Fruit fly (Drosophila melanogaster) whole organism, embryonic: Measurements from ENCODE around the gene Xe7.

ENCODE experiments used
- Abd-B ChIP-seq: fragments of 200-800 bp; sonication (Bioruptor generic); optimal IDR thresholded peaks from 2 replicates; lab custom pipeline; 2018; ENCODE audit warnings: missing biosample characterization, mild to moderate bottlenecking, missing genetic modification characterization, moderate library complexity
- BtbVII ChIP-seq: fragments of 200-800 bp; sonication (Bioruptor generic); optimal IDR thresholded peaks from 3 replicates; lab custom pipeline; 2017; ENCODE audit warnings: missing biosample characterization, mild to moderate bottlenecking, missing genetic modification characterization
- CG10209 ChIP-seq: fragments of 200-800 bp; sonication (Bioruptor generic); optimal IDR thresholded peaks from 3 replicates; lab custom pipeline; 2017; ENCODE audit warnings: missing biosample characterization, mild to moderate bottlenecking, missing genetic modification characterization, missing genetic modification reagents
- CG10431 ChIP-seq: fragments of 200-800 bp; sonication (Bioruptor generic); optimal IDR thresholded peaks from 3 replicates; lab custom pipeline; 2018; ENCODE audit warnings: missing biosample characterization, mild to moderate bottlenecking, missing genetic modification characterization
- CG11723 ChIP-seq: fragments of 200-800 bp; sonication (Bioruptor generic); optimal IDR thresholded peaks from 2 replicates; lab custom pipeline; 2017; ENCODE audit warnings: missing biosample characterization, mild to moderate bottlenecking, missing genetic modification characterization
- CG12104 ChIP-seq: fragments of 200-800 bp; sonication (Bioruptor generic); optimal IDR thresholded peaks from 3 replicates; lab custom pipeline; 2016; ENCODE audit warnings: missing biosample characterization, missing genetic modification characterization
- CG12299 ChIP-seq: fragments of 200-800 bp; sonication (Bioruptor generic); optimal IDR thresholded peaks from 2 replicates; lab custom pipeline; 2018; ENCODE audit warnings: missing biosample characterization, mild to moderate bottlenecking, missing genetic modification characterization
- CG14860 ChIP-seq: fragments of 200-800 bp; sonication (Bioruptor generic); IDR thresholded peaks from 3 replicates; pipeline ENCODE4 v1.3.6; 2022; ENCODE audit warnings: missing biosample characterization, missing genetic modification characterization; ENCODE audit not compliant: partially characterized antibody
- CG1603 ChIP-seq: fragments of 200-800 bp; sonication (Bioruptor generic); optimal IDR thresholded peaks from 2 replicates; lab custom pipeline; 2019; ENCODE audit warnings: missing biosample characterization, mild to moderate bottlenecking, missing genetic modification characterization, moderate library complexity
- CG17359 ChIP-seq: fragments of 200-800 bp; sonication (Bioruptor generic); optimal IDR thresholded peaks from 3 replicates; lab custom pipeline; 2018; ENCODE audit warnings: missing biosample characterization, mild to moderate bottlenecking, missing genetic modification characterization, moderate library complexity
- CG17361 ChIP-seq: fragments of 200-800 bp; sonication (Bioruptor generic); IDR thresholded peaks from 3 replicates; pipeline ENCODE4 v1.3.6; 2022; ENCODE audit warnings: missing biosample characterization, missing genetic modification characterization
- CG18599 ChIP-seq: fragments of 200-800 bp; sonication (Bioruptor generic); optimal IDR thresholded peaks from 3 replicates; lab custom pipeline; 2017; ENCODE audit warnings: missing biosample characterization, missing genetic modification characterization, mild to moderate bottlenecking, moderate library complexity, missing genetic modification reagents
- CG32772 ChIP-seq: fragments of 200-800 bp; sonication (Bioruptor generic); IDR thresholded peaks from 2 replicates; pipeline ENCODE4 v1.3.6; 2022; ENCODE audit warnings: missing biosample characterization, missing genetic modification characterization
- CG3407 ChIP-seq: fragments of 200-800 bp; sonication (Bioruptor generic); optimal IDR thresholded peaks from 2 replicates; lab custom pipeline; 2018; ENCODE audit warnings: missing biosample characterization, mild to moderate bottlenecking, missing genetic modification characterization
- CG34376 ChIP-seq: fragments of 200-800 bp; sonication (Bioruptor generic); optimal IDR thresholded peaks from 2 replicates; lab custom pipeline; 2018; ENCODE audit warnings: missing biosample characterization, mild to moderate bottlenecking, missing genetic modification characterization
- CG4328 ChIP-seq: fragments of 200-800 bp; sonication (Bioruptor generic); optimal IDR thresholded peaks from 3 replicates; lab custom pipeline; 2017; ENCODE audit warnings: missing biosample characterization, missing genetic modification reagents, missing genetic modification characterization
- CG5953 ChIP-seq: fragments of 200-800 bp; sonication (Bioruptor generic); IDR thresholded peaks from 2 replicates; pipeline ENCODE4 v1.3.6; 2022; ENCODE audit warnings: missing biosample characterization, missing genetic modification characterization
- CG9215 ChIP-seq: fragments of 200-800 bp; sonication (Bioruptor generic); IDR thresholded peaks from 2 replicates; pipeline ENCODE4 v1.3.6; 2022; ENCODE audit warnings: missing biosample characterization, missing genetic modification characterization
- CG9797 ChIP-seq: fragments of 200-800 bp; sonication (Bioruptor generic); optimal IDR thresholded peaks from 3 replicates; lab custom pipeline; 2018; ENCODE audit warnings: missing biosample characterization, mild to moderate bottlenecking, missing genetic modification characterization
- CG9817 ChIP-seq: fragments of 200-800 bp; sonication (Bioruptor generic); optimal IDR thresholded peaks from 2 replicates; lab custom pipeline; 2018; ENCODE audit warnings: missing biosample characterization, mild to moderate bottlenecking, missing genetic modification characterization, moderate library complexity
- Dbx ChIP-seq: fragments of 200-800 bp; sonication (Bioruptor generic); IDR thresholded peaks from 3 replicates; pipeline ENCODE4 v1.3.6; 2022; ENCODE audit warnings: missing biosample characterization, missing genetic modification characterization
- Dip2 ChIP-seq: fragments of 200-800 bp; sonication (Bioruptor generic); IDR thresholded peaks from 2 replicates; pipeline ENCODE4 v1.3.6; 2022; ENCODE audit warnings: missing biosample characterization, missing genetic modification characterization
- Doc3 ChIP-seq: fragments of 200-800 bp; sonication (Bioruptor generic); IDR thresholded peaks from 3 replicates; pipeline ENCODE4 v1.3.6; 2022; ENCODE audit warnings: missing biosample characterization, missing genetic modification characterization; ENCODE audit not compliant: partially characterized antibody
- NFAT ChIP-seq: fragments of 200-800 bp; sonication (Bioruptor generic); IDR thresholded peaks from 2 replicates; pipeline ENCODE4 v1.3.6; 2022; ENCODE audit warnings: missing biosample characterization, missing genetic modification characterization
- Neu2 ChIP-seq: fragments of 200-800 bp; sonication (Bioruptor generic); optimal IDR thresholded peaks from 3 replicates; lab custom pipeline; 2016; ENCODE audit warnings: missing biosample characterization, missing genetic modification characterization, borderline replicate concordance
- Stat92E ChIP-seq, 3 experiments: fragments of >200 bp in 2 of 3; fragments of 200-800 bp in 1 of 3; sonication (Bioruptor generic) in 1 of 3; optimal IDR thresholded peaks; 2 replicates each; lab custom pipeline; 2017 to 2019; ENCODE audit warnings: missing biosample characterization in 3 of 3, missing genetic modification characterization in 3 of 3, mild to moderate bottlenecking in 1 of 3, moderate library complexity in 1 of 3
- TFAM ChIP-seq: fragments of 200-800 bp; sonication (Bioruptor generic); optimal IDR thresholded peaks from 2 replicates; lab custom pipeline; 2017; ENCODE audit warnings: missing biosample characterization, missing genetic modification characterization, inconsistent platforms
- Tbp ChIP-seq: fragments of >200 bp; optimal IDR thresholded peaks from 2 replicates; lab custom pipeline; 2018; ENCODE audit warnings: missing biosample characterization, missing genetic modification characterization
- br ChIP-seq: fragments of >200 bp; optimal IDR thresholded peaks from 2 replicates; lab custom pipeline; 2017
- cad ChIP-seq: fragments of >200 bp; optimal IDR thresholded peaks from 2 replicates; lab custom pipeline; 2017; ENCODE audit warnings: missing biosample characterization, missing genetic modification characterization
- cg ChIP-seq: fragments of 200-800 bp; sonication (Bioruptor generic); optimal IDR thresholded peaks from 3 replicates; lab custom pipeline; 2019; ENCODE audit warnings: missing biosample characterization, mild to moderate bottlenecking, missing genetic modification characterization, moderate library complexity
- chinmo ChIP-seq: fragments of 200-800 bp; sonication (Bioruptor generic); IDR thresholded peaks from 4 replicates; pipeline ENCODE4 v1.3.6; 2022; ENCODE audit warnings: missing biosample characterization, missing genetic modification characterization; ENCODE audit not compliant: partially characterized antibody
- disco-r ChIP-seq: fragments of 200-800 bp; sonication (Bioruptor generic); optimal IDR thresholded peaks from 2 replicates; lab custom pipeline; 2016; ENCODE audit warnings: missing biosample characterization, missing genetic modification characterization
- fd3F ChIP-seq: fragments of 200-800 bp; sonication (Bioruptor generic); optimal IDR thresholded peaks from 2 replicates; lab custom pipeline; 2018; ENCODE audit warnings: missing biosample characterization, mild to moderate bottlenecking, missing genetic modification characterization, moderate library complexity
- hth ChIP-seq: fragments of >200 bp; optimal IDR thresholded peaks from 2 replicates; lab custom pipeline; 2017; ENCODE audit warnings: inconsistent platforms
- ken ChIP-seq: fragments of 200-800 bp; sonication (Bioruptor generic); IDR thresholded peaks from 3 replicates; pipeline ENCODE4 v1.3.6; 2022; ENCODE audit warnings: missing biosample characterization, missing genetic modification characterization
- maf-S ChIP-seq: fragments of 200-800 bp; sonication (Bioruptor generic); optimal IDR thresholded peaks from 2 replicates; lab custom pipeline; 2016; ENCODE audit warnings: missing biosample characterization, missing genetic modification characterization
- mirr ChIP-seq: fragments of 200-800 bp; sonication (Bioruptor generic); optimal IDR thresholded peaks from 3 replicates; lab custom pipeline; 2018; ENCODE audit warnings: missing biosample characterization, mild to moderate bottlenecking, missing genetic modification characterization
- mld ChIP-seq: fragments of 200-800 bp; sonication (Bioruptor generic); IDR thresholded peaks from 3 replicates; pipeline ENCODE4 v1.3.6; 2022; ENCODE audit warnings: missing biosample characterization, missing genetic modification characterization; ENCODE audit not compliant: partially characterized antibody
- nau ChIP-seq: fragments of 200-800 bp; sonication (Bioruptor generic); optimal IDR thresholded peaks from 3 replicates; lab custom pipeline; 2017; ENCODE audit warnings: missing biosample characterization, mild to moderate bottlenecking, missing genetic modification characterization, missing genetic modification reagents
- nerfin-1 ChIP-seq: fragments of 200-800 bp; sonication (Bioruptor generic); optimal IDR thresholded peaks from 3 replicates; lab custom pipeline; 2019; ENCODE audit warnings: missing biosample characterization, mild to moderate bottlenecking, missing genetic modification characterization, moderate library complexity
- pan ChIP-seq, 4 experiments: fragments of >200 bp in 3 of 4; fragments of 200-800 bp in 1 of 4; sonication (Bioruptor generic) in 1 of 4; optimal IDR thresholded peaks in 3 of 4; IDR thresholded peaks in 1 of 4; 2 replicates each; pipeline versions ENCODE4 v1.3.6 to Lab custom; 2017 to 2022; ENCODE audit warnings: missing biosample characterization in 2 of 4, missing genetic modification characterization in 2 of 4, mixed read lengths in 1 of 4
- pho ChIP-seq: fragments of 200-800 bp; sonication (Bioruptor generic); optimal IDR thresholded peaks from 2 replicates; lab custom pipeline; 2016; ENCODE audit warnings: missing biosample characterization, missing genetic modification characterization
- psq ChIP-seq: fragments of 200-800 bp; sonication (Bioruptor generic); optimal IDR thresholded peaks from 2 replicates; lab custom pipeline; 2017; ENCODE audit warnings: missing biosample characterization, missing genetic modification characterization
- sc ChIP-seq, 3 experiments: fragments of >200 bp in 2 of 3; fragments of 200-800 bp in 1 of 3; sonication (Bioruptor generic) in 1 of 3; optimal IDR thresholded peaks; 2 replicates in 2 of 3; 3 replicates in 1 of 3; lab custom pipeline; 2017; ENCODE audit warnings: mild to moderate bottlenecking in 1 of 3, missing biosample characterization in 1 of 3, missing genetic modification characterization in 1 of 3, missing genetic modification reagents in 1 of 3
- sens-2 ChIP-seq: fragments of 200-800 bp; sonication (Bioruptor generic); IDR thresholded peaks from 2 replicates; pipeline ENCODE4 v1.3.6; 2022; ENCODE audit warnings: missing biosample characterization, missing genetic modification characterization
- sima ChIP-seq: fragments of 200-800 bp; sonication (Bioruptor generic); optimal IDR thresholded peaks from 2 replicates; lab custom pipeline; 2016; ENCODE audit warnings: missing biosample characterization, missing genetic modification characterization
- sqz ChIP-seq: fragments of 200-800 bp; sonication (Bioruptor generic); optimal IDR thresholded peaks from 3 replicates; lab custom pipeline; 2018; ENCODE audit warnings: missing biosample characterization, mild to moderate bottlenecking, missing genetic modification characterization
- tx ChIP-seq: fragments of 200-800 bp; sonication (Bioruptor generic); optimal IDR thresholded peaks from 2 replicates; lab custom pipeline; 2016; ENCODE audit warnings: missing biosample characterization, missing genetic modification characterization

The Xe7 gene

DNA sequence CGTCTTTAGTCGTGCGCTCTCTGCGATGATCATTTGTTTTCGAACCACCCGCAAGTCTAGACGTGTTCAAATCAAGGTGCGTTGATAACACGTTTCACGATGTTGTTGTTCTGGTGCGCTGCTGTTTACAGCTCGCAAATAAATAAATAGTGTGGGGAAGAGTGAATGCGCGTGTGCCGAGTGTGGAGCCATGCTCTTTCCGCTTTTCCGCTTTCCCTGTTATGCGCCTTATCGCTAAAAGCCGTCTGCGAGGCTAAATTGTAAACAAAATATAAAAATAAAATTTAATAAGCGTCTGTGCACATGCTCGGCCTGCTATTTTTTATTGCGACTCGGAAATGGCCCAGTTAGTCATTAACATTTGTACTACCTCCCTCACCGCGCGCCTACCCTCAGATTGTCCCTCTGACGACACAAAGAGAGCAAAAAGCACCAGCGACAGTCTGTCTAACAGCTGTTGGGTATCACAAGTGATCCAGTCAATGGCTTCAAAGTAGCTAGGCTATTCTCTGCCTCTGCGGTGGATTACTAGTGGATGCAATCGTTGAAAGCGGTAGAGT is 3.6 kb upstream of the Xe7 start (continued):
- TF ChIP-seq CG4328 (peak; percentile 90), CG17361 (GFP tag; lab: Robert Waterston, UW) (peak; percentile 63; the same call in 2 of the 3 replicates), CG3407 (peak; percentile 91), Dip2 (GFP tag; lab: Robert Waterston, UW) (no peak), Tbp (GFP tag; lab: Kevin White, UChicago) (no peak), Dbx (GFP tag; lab: Robert Waterston, UW) (peak; percentile 52; the same call in 1 of the 3 replicates), CG32772 (GFP tag; lab: Robert Waterston, UW) (no peak), CG9215 (no peak), mld (no peak), CG5953 (GFP tag; lab: Robert Waterston, UW) (no peak), cad (GFP tag; lab: Kevin White, UChicago) (no peak), CG34376 (GFP tag; lab: Kevin White, UChicago) (peak; percentile 94), cg (GFP tag; lab: Kevin White, UChicago) (peak; percentile 23), tx (GFP tag; lab: Kevin White, UChicago) (no peak), CG10209 (GFP tag; lab: Kevin White, UChicago) (peak; percentile 78), ken (GFP tag; lab: Robert Waterston, UW) (0 out of 3 replicates have a peak, but pooled peaks have one; percentile 49), sqz (GFP tag; lab: Kevin White, UChicago) (no peak), CG10431 (peak; percentile 89), nau (no peak), CG9797 (GFP tag; lab: Kevin White, UChicago) (peak; percentile 30), br (lab: Kevin White, UChicago) (no peak), Doc3 (GFP tag; lab: Robert Waterston, UW) (no peak), Neu2 (GFP tag; lab: Kevin White, UChicago) (no peak), disco-r (GFP tag; lab: Kevin White, UChicago) (peak; percentile 25), CG11723 (GFP tag; lab: Kevin White, UChicago) (peak; percentile 87), CG14860 (GFP tag; lab: Robert Waterston, UW) (no peak), chinmo (GFP tag; lab: Robert Waterston, UW) (peak; percentile 96), pho (GFP tag; lab: Kevin White, UChicago) (peak; percentile 18), sima (GFP tag; lab: Kevin White, UChicago) (peak; percentile 32), CG17359 (tag; lab: Kevin White, UChicago) (peak; percentile 82), pan (optimal IDR thresholded peaks at IDR 0.05; lab: Kevin White, UChicago) (no peak), pan (GFP tag; optimal IDR thresholded peaks at IDR 0.05 in 1 of 2, IDR thresholded peaks at IDR 0.05 in 1 of 2) (peak in 1 of 2 experiments; percentile 47), BtbVII (GFP tag; lab: Kevin White, UChicago) (peak; percentile 92), TFAM (peak; percentile 25), CG12299 (tag; lab: Kevin White, UChicago) (peak; percentile 91), fd3F (GFP tag; lab: Kevin White, UChicago) (no peak), sens-2 (GFP tag; lab: Robert Waterston, UW) (peak; percentile 51), Stat92E (GFP tag; optimal IDR thresholded peaks at IDR 0.05; lab: Kevin White, UChicago) (peak in 1 of 3 experiments; percentile 67), CG18599 (GFP tag; lab: Kevin White, UChicago) (peak; percentile 92), hth (no peak), CG9817 (tag; lab: Kevin White, UChicago) (no peak), NFAT (GFP tag; lab: Robert Waterston, UW) (no peak), Abd-B (GFP tag; lab: Kevin White, UChicago) (no peak), CG12104 (GFP tag; lab: Kevin White, UChicago) (peak; percentile 76), CG1603 (peak; percentile 79), maf-S (GFP tag; lab: Kevin White, UChicago) (peak; percentile 56), psq (GFP tag; lab: Kevin White, UChicago) (peak; percentile 36), sc (optimal IDR thresholded peaks at IDR 0.05; lab: Kevin White, UChicago) (no peak), sc (GFP tag; optimal IDR thresholded peaks at IDR 0.05; lab: Kevin White, UChicago) (peak; percentile 77), mirr (GFP tag; lab: Kevin White, UChicago) (peak; percentile 97), nerfin-1 (tag; lab: Kevin White, UChicago) (peak; percentile 80)
